Worm (Caenorhabditis elegans) whole organism, late embryonic: Measurements from ENCODE around the gene sptl-2.

Source experiments
- C38D4.7 ChIP-seq: fragments of 200-800 bp; sonication (Bioruptor generic); optimal IDR thresholded peaks from 2 replicates; lab custom pipeline; 2018; ENCODE audit warnings: mild to moderate bottlenecking, missing genetic modification characterization, moderate library complexity, missing compliant biosample characterization
- F13H6.1 ChIP-seq: sonication (generic microtip); optimal IDR thresholded peaks from 2 replicates; lab custom pipeline; 2016; ENCODE audit warnings: missing genetic modification characterization, missing compliant biosample characterization
- K02D7.2 ChIP-seq: sonication (generic microtip); optimal IDR thresholded peaks from 2 replicates; lab custom pipeline; 2017; ENCODE audit warnings: mild to moderate bottlenecking, missing genetic modification characterization, missing compliant biosample characterization
- K09A11.1 ChIP-seq: sonication (generic microtip); optimal IDR thresholded peaks from 2 replicates; lab custom pipeline; 2017; ENCODE audit warnings: antibody characterized with exemption, mild to moderate bottlenecking, missing genetic modification characterization, missing compliant biosample characterization; ENCODE audit not compliant: insufficient read depth
- T23F11.4 ChIP-seq: fragments of 200-800 bp; sonication (Bioruptor generic); optimal IDR thresholded peaks from 2 replicates; lab custom pipeline; 2018; ENCODE audit warnings: mild to moderate bottlenecking, missing genetic modification characterization, missing compliant biosample characterization
- Y22D7AL.16 ChIP-seq: sonication (generic microtip); optimal IDR thresholded peaks from 2 replicates; lab custom pipeline; 2016; ENCODE audit warnings: missing genetic modification characterization, missing compliant biosample characterization
- ahr-1 ChIP-seq: sonication (generic microtip); optimal IDR thresholded peaks from 2 replicates; lab custom pipeline; 2016; ENCODE audit warnings: missing genetic modification characterization, missing compliant biosample characterization
- ceh-18 ChIP-seq: sonication (generic microtip); optimal IDR thresholded peaks from 2 replicates; lab custom pipeline; 2016; ENCODE audit warnings: missing genetic modification characterization, missing compliant biosample characterization
- ceh-2 ChIP-seq: sonication (generic microtip); optimal IDR thresholded peaks from 2 replicates; lab custom pipeline; 2016; ENCODE audit warnings: missing genotype, missing genetic modification characterization, missing compliant biosample characterization
- ceh-22 ChIP-seq: sonication (generic microtip); optimal IDR thresholded peaks from 2 replicates; lab custom pipeline; 2017; ENCODE audit warnings: missing biosample characterization, missing genetic modification characterization
- ceh-24 ChIP-seq: sonication (generic microtip); optimal IDR thresholded peaks from 2 replicates; lab custom pipeline; 2016; ENCODE audit warnings: mild to moderate bottlenecking, missing genetic modification characterization, missing compliant biosample characterization
- ceh-34 ChIP-seq: sonication (generic microtip); optimal IDR thresholded peaks from 2 replicates; lab custom pipeline; 2016; ENCODE audit warnings: mild to moderate bottlenecking, missing genetic modification characterization, missing compliant biosample characterization
- che-1 ChIP-seq: sonication (generic microtip); optimal IDR thresholded peaks from 2 replicates; lab custom pipeline; 2016; ENCODE audit warnings: mild to moderate bottlenecking, missing genetic modification characterization, missing compliant biosample characterization
- dmd-4 ChIP-seq: sonication (generic microtip); optimal IDR thresholded peaks from 2 replicates; lab custom pipeline; 2016; ENCODE audit warnings: borderline replicate concordance, missing genetic modification characterization, missing compliant biosample characterization
- dve-1 ChIP-seq: sonication (generic microtip); optimal IDR thresholded peaks from 2 replicates; lab custom pipeline; 2017; ENCODE audit warnings: antibody characterized with exemption, mild to moderate bottlenecking, missing genetic modification characterization, missing compliant biosample characterization
- elt-2 ChIP-seq: sonication (generic microtip); optimal IDR thresholded peaks from 2 replicates; lab custom pipeline; 2016; ENCODE audit warnings: missing genetic modification reagents, missing genetic modification characterization, missing compliant biosample characterization
- elt-4 ChIP-seq: sonication (generic microtip); optimal IDR thresholded peaks from 2 replicates; lab custom pipeline; 2016; ENCODE audit warnings: missing genetic modification characterization, missing compliant biosample characterization
- ets-4 ChIP-seq: sonication (generic microtip); optimal IDR thresholded peaks from 2 replicates; lab custom pipeline; 2016; ENCODE audit warnings: missing genetic modification characterization, missing compliant biosample characterization
- fax-1 ChIP-seq: sonication (generic microtip); optimal IDR thresholded peaks from 2 replicates; lab custom pipeline; 2016; ENCODE audit warnings: missing genotype, missing genetic modification characterization, missing compliant biosample characterization
- fkh-10 ChIP-seq: fragments of 150-350 bp; optimal IDR thresholded peaks from 2 replicates; lab custom pipeline; 2014; ENCODE audit warnings: missing biosample characterization, missing genetic modification reagents, missing genetic modification characterization
- fkh-6 ChIP-seq: sonication (generic microtip); optimal IDR thresholded peaks from 2 replicates; lab custom pipeline; 2016; ENCODE audit warnings: missing genetic modification characterization, missing compliant biosample characterization
- hlh-15 ChIP-seq: sonication (generic microtip); optimal IDR thresholded peaks from 2 replicates; lab custom pipeline; 2016; ENCODE audit warnings: missing genetic modification characterization, missing compliant biosample characterization
- hlh-30 ChIP-seq: sonication (generic microtip); optimal IDR thresholded peaks from 2 replicates; lab custom pipeline; 2017; ENCODE audit warnings: antibody characterized with exemption, missing genetic modification characterization, missing compliant biosample characterization; ENCODE audit not compliant: insufficient read depth
- hlh-6 ChIP-seq: sonication (generic microtip); optimal IDR thresholded peaks from 2 replicates; lab custom pipeline; 2016; ENCODE audit warnings: missing genotype, missing genetic modification characterization, missing compliant biosample characterization
- hlh-8 ChIP-seq: sonication (generic microtip); optimal IDR thresholded peaks from 2 replicates; lab custom pipeline; 2016; ENCODE audit warnings: missing genotype, missing genetic modification characterization, missing compliant biosample characterization
- lim-6 ChIP-seq: sonication (generic microtip); optimal IDR thresholded peaks from 2 replicates; lab custom pipeline; 2016; ENCODE audit warnings: missing genetic modification characterization, missing compliant biosample characterization
- lin-11 ChIP-seq: fragments of 200-800 bp; sonication (Bioruptor generic); optimal IDR thresholded peaks from 2 replicates; lab custom pipeline; 2018; ENCODE audit warnings: mild to moderate bottlenecking, missing genetic modification characterization, missing compliant biosample characterization
- madf-2 ChIP-seq: sonication (generic microtip); optimal IDR thresholded peaks from 2 replicates; lab custom pipeline; 2017; ENCODE audit warnings: missing genetic modification characterization, missing compliant biosample characterization
- mec-3 ChIP-seq: sonication (generic microtip); optimal IDR thresholded peaks from 2 replicates; lab custom pipeline; 2016; ENCODE audit warnings: borderline replicate concordance, missing genetic modification characterization, missing compliant biosample characterization
- nfya-1 ChIP-seq: sonication (generic microtip); optimal IDR thresholded peaks from 2 replicates; lab custom pipeline; 2017; ENCODE audit warnings: missing genetic modification characterization, mild to moderate bottlenecking, missing compliant biosample characterization, antibody characterized with exemption, moderate library complexity
- nhr-11 ChIP-seq: fragments of 150-350 bp; optimal IDR thresholded peaks from 2 replicates; lab custom pipeline; 2014; ENCODE audit warnings: missing biosample characterization, missing genetic modification characterization
- nhr-232 ChIP-seq: sonication (generic microtip); optimal IDR thresholded peaks from 2 replicates; lab custom pipeline; 2016; ENCODE audit warnings: missing genetic modification characterization, missing compliant biosample characterization
- npax-4 ChIP-seq: sonication (generic microtip); optimal IDR thresholded peaks from 2 replicates; lab custom pipeline; 2016; ENCODE audit warnings: missing genetic modification characterization, missing compliant biosample characterization
- odd-2 ChIP-seq: sonication (generic microtip); optimal IDR thresholded peaks from 2 replicates; lab custom pipeline; 2017; ENCODE audit warnings: antibody characterized with exemption, mild to moderate bottlenecking, missing genetic modification characterization, missing compliant biosample characterization
- pax-1 ChIP-seq: fragments of 150-350 bp; optimal IDR thresholded peaks from 2 replicates; lab custom pipeline; 2014; ENCODE audit warnings: missing biosample characterization, missing genetic modification characterization
- pha-2 ChIP-seq: sonication (generic microtip); optimal IDR thresholded peaks from 2 replicates; lab custom pipeline; 2017; ENCODE audit warnings: mild to moderate bottlenecking, missing genetic modification characterization, missing compliant biosample characterization
- pqm-1 ChIP-seq: sonication (generic microtip); optimal IDR thresholded peaks from 2 replicates; lab custom pipeline; 2016; ENCODE audit warnings: missing genetic modification characterization, missing compliant biosample characterization
- pros-1 ChIP-seq: fragments of 150-350 bp; optimal IDR thresholded peaks from 2 replicates; lab custom pipeline; 2014; ENCODE audit warnings: missing biosample characterization, missing genetic modification reagents, missing genetic modification characterization
- rnt-1 ChIP-seq: sonication (generic microtip); optimal IDR thresholded peaks from 2 replicates; lab custom pipeline; 2016; ENCODE audit warnings: missing genetic modification characterization, missing compliant biosample characterization
- sdc-2 ChIP-seq: sonication (generic microtip); optimal IDR thresholded peaks from 2 replicates; lab custom pipeline; 2016; ENCODE audit warnings: missing genotype, missing genetic modification characterization, missing compliant biosample characterization
- syd-9 ChIP-seq: sonication (generic microtip); optimal IDR thresholded peaks from 2 replicates; lab custom pipeline; 2016; ENCODE audit warnings: mild to moderate bottlenecking, missing genetic modification characterization, moderate library complexity, missing compliant biosample characterization
- tbx-2 ChIP-seq: sonication (generic microtip); optimal IDR thresholded peaks from 2 replicates; lab custom pipeline; 2016; ENCODE audit warnings: missing genetic modification characterization, missing compliant biosample characterization
- tbx-7 ChIP-seq: sonication (generic microtip); optimal IDR thresholded peaks from 2 replicates; lab custom pipeline; 2016; ENCODE audit warnings: missing genotype, missing genetic modification characterization, missing compliant biosample characterization
- unc-3 ChIP-seq, 2 experiments: fragments of 200-800 bp in 1 of 2; sonication (Bioruptor generic) in 1 of 2; sonication (generic microtip) in 1 of 2; conservative IDR thresholded peaks in 1 of 2; optimal IDR thresholded peaks in 1 of 2; 2 replicates each; pipeline versions ENCODE4 v1.3.6 to Lab custom; 2016 to 2022; ENCODE audit warnings: missing compliant biosample characterization in 2 of 2, missing genetic modification characterization in 2 of 2, missing genetic modification reagents in 1 of 2
- unc-42 ChIP-seq: sonication (generic microtip); optimal IDR thresholded peaks from 2 replicates; lab custom pipeline; 2016; ENCODE audit warnings: missing genotype, missing genetic modification characterization, missing compliant biosample characterization
- unc-55 ChIP-seq: sonication (generic microtip); optimal IDR thresholded peaks from 2 replicates; lab custom pipeline; 2017; ENCODE audit warnings: missing biosample characterization, missing genetic modification reagents, missing genetic modification characterization
- zip-5 ChIP-seq: sonication (generic microtip); optimal IDR thresholded peaks from 2 replicates; lab custom pipeline; 2016; ENCODE audit warnings: missing genetic modification characterization, missing compliant biosample characterization
- ztf-16 ChIP-seq: sonication (generic microtip); optimal IDR thresholded peaks from 2 replicates; lab custom pipeline; 2017; ENCODE audit warnings: missing genetic modification characterization, missing compliant biosample characterization

Gene sptl-2

ce11 chrV:7995165-7995564 is 21.8 kb upstream of the sptl-2 start:
- TF ChIP-seq rnt-1 (no peak), elt-4 (no peak), zip-5 (tag; lab: Kevin White, UChicago) (no peak), nhr-232 (no peak), lin-11 (tag; lab: Kevin White, UChicago) (no peak), hlh-15 (tag; lab: Kevin White, UChicago) (no peak), K09A11.1 (no peak), hlh-30 (no peak), F13H6.1 (no peak), ceh-2 (no peak)

DNA sequence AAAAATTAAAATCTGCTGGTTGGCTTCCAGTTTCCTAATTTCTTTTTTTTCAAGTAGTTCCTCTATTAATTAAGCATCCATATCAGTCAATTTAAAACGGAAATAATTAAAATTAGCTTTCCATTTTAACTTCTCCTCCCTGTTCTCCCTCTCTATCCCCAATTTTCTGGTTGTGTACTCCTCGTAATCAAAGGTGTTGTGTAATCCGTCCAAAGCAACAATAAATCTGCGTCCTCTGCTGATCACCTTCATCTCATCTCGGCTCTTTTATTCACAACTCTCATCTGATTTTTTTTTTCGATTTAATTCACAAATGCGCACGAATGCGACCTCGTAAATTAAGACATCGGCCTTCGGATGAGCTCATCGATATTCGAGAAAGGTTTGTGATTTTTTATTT is 21.1 kb upstream of the sptl-2 start, which contains the start of gene Y97E10AR.2:
Gene Y97E10AR.2, plus strand, starts transcription at position 301 of the 400 bp plus-strand sequence.
- no peak for TF ChIP-seq fkh-10 (GFP tag; lab: Kevin White, UChicago)
- no peak for TF ChIP-seq hlh-15 (tag; lab: Kevin White, UChicago)
- TF ChIP-seq nfya-1 (tag; lab: Kevin White, UChicago), result no peak
- no peak for TF ChIP-seq ceh-24 (tag; lab: Kevin White, UChicago)
- no peak for TF ChIP-seq ceh-22 (tag; lab: Kevin White, UChicago)
- no peak for TF ChIP-seq pros-1 (tag; lab: Kevin White, UChicago)
- TF ChIP-seq fax-1 (tag; lab: Kevin White, UChicago), result no peak
- no peak for TF ChIP-seq che-1 (tag; lab: Kevin White, UChicago)
- no peak for TF ChIP-seq F13H6.1
- no peak for TF ChIP-seq T23F11.4
- TF ChIP-seq ceh-18 (tag; lab: Kevin White, UChicago), result no peak
- no peak for TF ChIP-seq unc-3 (GFP tag; conservative IDR thresholded peaks at IDR 0.05; lab: Robert Waterston, UW)
- no peak for TF ChIP-seq unc-3 (tag; optimal IDR thresholded peaks at IDR 0.05; lab: Kevin White, UChicago)
- TF ChIP-seq ets-4 (tag; lab: Kevin White, UChicago), result no peak
- TF ChIP-seq hlh-6 (tag; lab: Kevin White, UChicago), result no peak

ce11 chrV:8000929-8001513 is 16.0 kb upstream of the sptl-2 start, which contains the start of gene Y97E10AR.1:
Gene Y97E10AR.1, plus strand, starts transcription at chrV:8001463.
- TF ChIP-seq nhr-11 (tag; lab: Kevin White, UChicago) (no peak), unc-42 (tag; lab: Kevin White, UChicago) (peak; percentile 86), syd-9 (peak; percentile 73), K02D7.2 (no peak), unc-55 (GFP tag; lab: Kevin White, UChicago) (peak; percentile 67), fkh-6 (tag; lab: Kevin White, UChicago) (peak; percentile 62), tbx-7 (no peak), ceh-22 (tag; lab: Kevin White, UChicago) (no peak), ahr-1 (tag; lab: Kevin White, UChicago) (no peak), Y22D7AL.16 (tag; lab: Kevin White, UChicago) (no peak), mec-3 (tag; lab: Kevin White, UChicago) (no peak), nhr-232 (no peak), elt-4 (no peak), fax-1 (tag; lab: Kevin White, UChicago) (no peak), madf-2 (tag; lab: Kevin White, UChicago) (peak; percentile 36), odd-2 (tag; lab: Kevin White, UChicago) (no peak), pax-1 (tag; lab: Kevin White, UChicago) (no peak), lin-11 (tag; lab: Kevin White, UChicago) (no peak), npax-4 (tag; lab: Kevin White, UChicago) (no peak), ceh-2 (peak; percentile 34), dmd-4 (no peak), hlh-8 (tag; lab: Kevin White, UChicago) (peak; percentile 77), C38D4.7 (peak; percentile 31), dve-1 (tag; lab: Kevin White, UChicago) (peak; percentile 70), tbx-2 (peak; percentile 74), ztf-16 (no peak), pqm-1 (tag; lab: Kevin White, UChicago) (peak; percentile 12), elt-2 (tag; lab: Kevin White, UChicago) (peak; percentile 40), sdc-2 (peak; percentile 29), ceh-34 (tag; lab: Kevin White, UChicago) (peak; percentile 80), ceh-24 (tag; lab: Kevin White, UChicago) (no peak), lim-6 (tag; lab: Kevin White, UChicago) (no peak), pha-2 (tag; lab: Kevin White, UChicago) (no peak)
